Worm (Caenorhabditis elegans) whole organism, young adult: ENCODE results near the gene dhcr-7.

Experiments
- ama-1 ChIP-seq, 3 experiments: fragments of 150-350 bp in 1 of 3; sonication (generic microtip) in 2 of 3; optimal IDR thresholded peaks; 2 replicates each; lab custom pipeline; 2014 to 2018; ENCODE audit warnings: missing biosample characterization in 2 of 3, missing genetic modification characterization in 2 of 3, missing genetic modification reagents in 2 of 3
- bed-2 ChIP-seq: fragments of 200-800 bp; sonication (Bioruptor generic); IDR thresholded peaks from 2 replicates; pipeline ENCODE4 v1.3.6; 2022; ENCODE audit warnings: missing genetic modification reagents, missing genetic modification characterization, missing compliant biosample characterization
- dpff-1 ChIP-seq: sonication (generic microtip); optimal IDR thresholded peaks from 2 replicates; lab custom pipeline; 2017; ENCODE audit warnings: mild to moderate bottlenecking, missing genetic modification characterization, missing compliant biosample characterization
- efl-1 ChIP-seq: fragments of 150-350 bp; optimal IDR thresholded peaks from 2 replicates; lab custom pipeline; 2014; ENCODE audit warnings: missing biosample characterization, missing genetic modification reagents, missing genetic modification characterization
- ets-4 ChIP-seq: fragments of 200-800 bp; sonication (Bioruptor generic); optimal IDR thresholded peaks from 2 replicates; lab custom pipeline; 2018; ENCODE audit warnings: mild to moderate bottlenecking, missing genetic modification characterization, missing compliant biosample characterization
- lir-1 ChIP-seq: fragments of 200-800 bp; sonication (Bioruptor generic); conservative IDR thresholded peaks from 2 replicates; pipeline ENCODE4 v1.3.6; 2022; ENCODE audit warnings: missing genetic modification reagents, missing genetic modification characterization, missing compliant biosample characterization
- madf-6 ChIP-seq: fragments of 200-800 bp; sonication (Bioruptor generic); IDR thresholded peaks from 2 replicates; pipeline ENCODE4 v1.3.6; 2022; ENCODE audit warnings: missing genetic modification reagents, missing genetic modification characterization, missing compliant biosample characterization
- nfya-1 ChIP-seq: sonication (generic microtip); optimal IDR thresholded peaks from 2 replicates; lab custom pipeline; 2017; ENCODE audit warnings: antibody characterized with exemption, missing compliant biosample characterization, missing genetic modification characterization, borderline replicate concordance; ENCODE audit not compliant: insufficient read depth
- nhr-179 ChIP-seq: sonication (generic microtip); optimal IDR thresholded peaks from 2 replicates; lab custom pipeline; 2016; ENCODE audit warnings: mild to moderate bottlenecking, missing genetic modification characterization, missing compliant biosample characterization
- snpc-3.4 ChIP-seq: sonication (generic microtip); optimal IDR thresholded peaks from 2 replicates; lab custom pipeline; 2017; ENCODE audit warnings: missing genetic modification characterization, mild to moderate bottlenecking, missing compliant biosample characterization, antibody characterized with exemption, moderate library complexity, missing genotype, missing genetic modification reagents
- tlf-1 ChIP-seq: fragments of 200-800 bp; sonication (Bioruptor generic); optimal IDR thresholded peaks from 2 replicates; lab custom pipeline; 2018; ENCODE audit warnings: mild to moderate bottlenecking, missing genetic modification characterization, missing compliant biosample characterization
- ztf-3 ChIP-seq: fragments of 200-800 bp; sonication (Bioruptor generic); optimal IDR thresholded peaks from 2 replicates; lab custom pipeline; 2018; ENCODE audit warnings: mild to moderate bottlenecking, missing genetic modification characterization, missing compliant biosample characterization

ce11 chrV:20525816-20526459 lies 40.8 kb upstream of the dhcr-7 start, which contains the start of the genes srh-166 and Y38H6C.24:
- TF ChIP-seq ztf-3 (GFP tag; lab: Kevin White, UChicago) (no peak), ama-1 (optimal IDR thresholded peaks at IDR 0.05; lab: Kevin White, UChicago) (no peak), ama-1 (GFP tag; optimal IDR thresholded peaks at IDR 0.05; lab: Kevin White, UChicago) (no peak), efl-1 (GFP tag; lab: Kevin White, UChicago) (no peak), dpff-1 (tag; lab: Kevin White, UChicago) (no peak), ets-4 (GFP tag; lab: Kevin White, UChicago) (no peak), nfya-1 (tag; lab: Kevin White, UChicago) (no peak), bed-2 (GFP tag; lab: Robert Waterston, UW) (no peak), tlf-1 (GFP tag; lab: Kevin White, UChicago) (no peak), lir-1 (GFP tag; lab: Robert Waterston, UW) (no peak), snpc-3.4 (tag; lab: Kevin White, UChicago) (no peak), nhr-179 (tag; lab: Kevin White, UChicago) (no peak), madf-6 (GFP tag; lab: Robert Waterston, UW) (no peak)
